Worm (Caenorhabditis elegans) whole organism, midembryonic: ENCODE measurements around the gene eng-1.
A peak's percentile ranks its signal among the peaks of the same experiment; 100 is the strongest.

Experiments
- T22C8.4 ChIP-seq: fragments of 200-800 bp; sonication (Bioruptor generic); IDR thresholded peaks from 2 replicates; pipeline ENCODE4 v1.3.6; 2022; ENCODE audit warnings: missing genetic modification characterization, missing compliant biosample characterization
- cog-1 ChIP-seq: sonication (generic microtip); optimal IDR thresholded peaks from 2 replicates; lab custom pipeline; 2016; ENCODE audit warnings: missing genetic modification characterization, missing compliant biosample characterization
- flt-1 ChIP-seq: fragments of 200-800 bp; sonication (Bioruptor generic); IDR thresholded peaks from 2 replicates; pipeline ENCODE4 v1.3.6; 2022; ENCODE audit warnings: missing genetic modification characterization, missing compliant biosample characterization
- klf-2 ChIP-seq: fragments of 200-800 bp; sonication (Bioruptor generic); conservative IDR thresholded peaks from 2 replicates; pipeline ENCODE4 v1.3.6; 2022; ENCODE audit warnings: missing genetic modification reagents, missing genetic modification characterization, missing compliant biosample characterization
- med-1 ChIP-seq: sonication (generic microtip); optimal IDR thresholded peaks from 2 replicates; lab custom pipeline; 2017; ENCODE audit warnings: missing genetic modification characterization, mild to moderate bottlenecking, missing compliant biosample characterization, antibody characterized with exemption, missing genetic modification reagents; ENCODE audit not compliant: insufficient read depth
- ref-1 ChIP-seq: fragments of 200-800 bp; sonication (Bioruptor generic); conservative IDR thresholded peaks from 2 replicates; pipeline ENCODE4 v1.3.6; 2022; ENCODE audit warnings: missing genetic modification reagents, missing genetic modification characterization, missing compliant biosample characterization
- tab-1 ChIP-seq: fragments of 200-800 bp; sonication (Bioruptor generic); IDR thresholded peaks from 2 replicates; pipeline ENCODE4 v1.3.6; 2022; ENCODE audit warnings: missing genetic modification characterization, missing compliant biosample characterization
- ztf-23 ChIP-seq: fragments of 200-800 bp; sonication (Bioruptor generic); IDR thresholded peaks from 2 replicates; pipeline ENCODE4 v1.3.6; 2022; ENCODE audit warnings: missing genetic modification reagents, missing genetic modification characterization, missing compliant biosample characterization
- ztf-29 ChIP-seq: fragments of 200-800 bp; sonication (Bioruptor generic); IDR thresholded peaks from 2 replicates; pipeline ENCODE4 v1.3.6; 2022; ENCODE audit warnings: missing genetic modification reagents, missing genetic modification characterization, missing compliant biosample characterization

The eng-1 gene

DNA sequence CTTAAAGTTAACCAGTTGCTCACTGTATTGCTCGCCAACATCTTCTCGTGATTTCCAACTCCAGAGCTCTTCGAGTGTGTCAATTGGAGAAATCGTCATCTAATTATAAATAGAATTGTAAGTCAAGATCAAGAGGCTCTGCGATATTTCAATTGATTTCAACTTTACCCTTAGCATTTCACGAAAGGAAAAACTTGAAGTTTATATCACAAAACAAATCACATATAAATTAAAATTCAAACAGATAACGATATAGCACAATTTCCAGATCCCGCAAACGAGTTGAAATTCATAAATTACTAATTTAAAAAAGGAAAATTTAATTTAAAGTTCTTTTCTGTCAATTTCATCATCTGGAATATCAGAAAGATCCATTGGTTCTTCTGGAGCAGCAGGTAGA is at the start of gene eng-1:
Gene eng-1 (minus strand): TSS at position 101 of the 400 bp plus-strand sequence.
- TF ChIP-seq ztf-23 (no peak), ref-1 (GFP tag; lab: Robert Waterston, UW) (no peak), cog-1 (no peak), tab-1 (GFP tag; lab: Robert Waterston, UW) (no peak), T22C8.4 (GFP tag; lab: Robert Waterston, UW) (no peak), med-1 (no peak), klf-2 (GFP tag; lab: Robert Waterston, UW) (no peak), flt-1 (GFP tag; lab: Robert Waterston, UW) (no peak)

DNA sequence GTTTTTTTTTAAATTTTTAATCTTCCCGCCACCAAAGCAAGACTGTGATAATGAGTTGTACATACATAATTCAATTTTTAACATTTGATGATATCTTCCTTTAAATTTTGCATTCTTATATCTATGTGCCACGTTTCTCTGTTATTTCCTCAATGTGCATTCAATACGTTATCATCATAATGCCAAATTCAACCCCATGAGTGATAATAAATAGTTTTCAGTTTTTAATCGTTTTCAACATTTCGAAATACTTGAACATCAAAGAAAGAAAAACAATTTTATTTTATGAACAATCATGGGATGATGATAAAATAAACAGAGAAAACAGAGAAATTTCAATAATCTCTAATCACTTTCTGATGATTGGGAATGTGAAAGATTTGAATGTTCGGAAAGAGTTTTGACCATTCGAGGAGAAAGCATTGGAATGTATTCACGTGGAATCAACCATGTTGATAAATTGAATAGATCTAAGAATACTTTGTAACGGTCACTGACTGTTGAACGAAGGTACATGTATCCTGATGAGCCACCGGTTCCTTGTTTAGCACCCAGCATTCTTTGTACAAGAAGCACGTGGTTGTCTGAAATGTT is 49.2 kb upstream of the eng-1 start:
- TF ChIP-seq klf-2 (GFP tag; lab: Robert Waterston, UW): no peak
- no peak for TF ChIP-seq ztf-23
- no peak for TF ChIP-seq flt-1 (GFP tag; lab: Robert Waterston, UW)
- TF ChIP-seq cog-1: no peak
- no peak for TF ChIP-seq ztf-29
- no peak for TF ChIP-seq med-1
- TF ChIP-seq ref-1 (GFP tag; lab: Robert Waterston, UW): no peak
- TF ChIP-seq tab-1 (GFP tag; lab: Robert Waterston, UW): no peak
- no peak for TF ChIP-seq T22C8.4 (GFP tag; lab: Robert Waterston, UW)

- no peak for TF ChIP-seq tab-1 (GFP tag; lab: Robert Waterston, UW)
- TF ChIP-seq T22C8.4 (GFP tag; lab: Robert Waterston, UW): no peak
- TF ChIP-seq ztf-23: no peak
- TF ChIP-seq klf-2 (GFP tag; lab: Robert Waterston, UW): no peak
- no peak for TF ChIP-seq ref-1 (GFP tag; lab: Robert Waterston, UW)
- TF ChIP-seq med-1: no peak
- TF ChIP-seq ztf-29: no peak
- TF ChIP-seq cog-1: no peak
- TF ChIP-seq flt-1 (GFP tag; lab: Robert Waterston, UW): no peak
Observed at ce11 chrIII:5915926-5916325, 47.6 kb upstream of the eng-1 start.

- TF ChIP-seq klf-2 (GFP tag; lab: Robert Waterston, UW) (no peak), T22C8.4 (GFP tag; lab: Robert Waterston, UW) (no peak), ztf-29 (no peak), cog-1 (no peak), tab-1 (GFP tag; lab: Robert Waterston, UW) (no peak), flt-1 (GFP tag; lab: Robert Waterston, UW) (no peak), ref-1 (GFP tag; lab: Robert Waterston, UW) (no peak), med-1 (no peak), ztf-23 (no peak)
Observed at ce11 chrIII:5914717-5915116, 46.4 kb upstream of the eng-1 start.

ce11 chrIII:5908408-5908807 is 40.1 kb upstream of the eng-1 start, which contains the start of gene C28H8.3:
C28H8.3 (plus strand) TSS chrIII:5908700.
- no peak for TF ChIP-seq med-1
- no peak for TF ChIP-seq ref-1 (GFP tag; lab: Robert Waterston, UW)
- no peak for TF ChIP-seq ztf-23
- no peak for TF ChIP-seq T22C8.4 (GFP tag; lab: Robert Waterston, UW)
- TF ChIP-seq klf-2 (GFP tag; lab: Robert Waterston, UW): no peak
- no peak for TF ChIP-seq flt-1 (GFP tag; lab: Robert Waterston, UW)
- TF ChIP-seq ztf-29: no peak
- TF ChIP-seq cog-1: no peak
- no peak for TF ChIP-seq tab-1 (GFP tag; lab: Robert Waterston, UW)

DNA sequence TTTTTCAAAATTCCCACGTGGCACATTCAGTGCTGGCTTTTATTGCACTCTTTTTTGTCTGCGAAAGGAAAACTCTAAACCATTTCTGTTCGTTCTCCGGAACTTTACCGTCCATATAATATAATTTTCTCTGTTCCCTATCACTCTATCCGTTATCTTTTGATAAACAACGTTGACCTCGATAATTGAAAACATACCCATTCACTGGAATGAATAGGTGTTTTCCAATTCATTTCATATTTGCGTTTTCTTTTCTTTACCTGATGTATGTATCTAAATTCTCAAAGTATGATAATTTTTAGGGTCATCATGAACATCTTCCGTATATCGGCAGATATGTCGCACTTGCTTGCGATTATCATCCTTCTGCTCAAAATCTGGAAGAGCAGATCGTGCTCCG is 38.4 kb upstream of the eng-1 start, which contains the start of gene erd-2.2:
Gene erd-2.2 (plus strand): TSS at position 301 of the 400 bp plus-strand sequence.
- TF ChIP-seq ref-1 (GFP tag; lab: Robert Waterston, UW): no peak
- TF ChIP-seq tab-1 (GFP tag; lab: Robert Waterston, UW): no peak
- no peak for TF ChIP-seq med-1
- TF ChIP-seq ztf-23: no peak
- TF ChIP-seq ztf-29: no peak
- no peak for TF ChIP-seq flt-1 (GFP tag; lab: Robert Waterston, UW)
- TF ChIP-seq klf-2 (GFP tag; lab: Robert Waterston, UW): no peak
- no peak for TF ChIP-seq cog-1
- TF ChIP-seq T22C8.4 (GFP tag; lab: Robert Waterston, UW): no peak

DNA sequence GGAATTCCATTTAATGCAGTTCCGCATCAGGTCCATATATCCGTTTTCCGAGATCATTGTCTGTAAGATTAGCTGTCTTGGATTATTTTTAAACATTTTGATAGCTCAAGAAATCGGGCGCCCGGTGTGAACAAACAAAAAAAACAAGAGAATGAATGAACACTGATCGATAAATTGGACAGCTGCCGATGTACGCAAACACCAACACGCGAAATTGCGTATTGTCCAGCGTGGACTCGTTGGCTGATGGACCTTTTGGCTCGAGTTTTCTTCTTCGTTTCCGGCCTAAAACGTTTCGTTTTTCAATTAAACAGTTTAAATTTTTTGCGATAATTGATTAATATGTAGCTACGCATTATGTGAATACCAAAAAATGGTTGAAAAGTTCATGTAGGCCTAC is 37.8 kb upstream of the eng-1 start, which contains the start of gene dpff-1:
Gene dpff-1 (minus strand): TSS at position 288 of the 400 bp plus-strand sequence.
- peak; percentile 80 for TF ChIP-seq T22C8.4 (GFP tag; lab: Robert Waterston, UW)
- no peak for TF ChIP-seq flt-1 (GFP tag; lab: Robert Waterston, UW)

ce11 chrIII:5902558-5902957 is 34.3 kb upstream of the eng-1 start:
- TF ChIP-seq ztf-29 (no peak), flt-1 (GFP tag; lab: Robert Waterston, UW) (no peak), cog-1 (no peak), tab-1 (GFP tag; lab: Robert Waterston, UW) (no peak), med-1 (no peak), T22C8.4 (GFP tag; lab: Robert Waterston, UW) (no peak), ref-1 (GFP tag; lab: Robert Waterston, UW) (no peak), ztf-23 (no peak)

- TF ChIP-seq tab-1 (GFP tag; lab: Robert Waterston, UW): no peak
- TF ChIP-seq cog-1: no peak
- no peak for TF ChIP-seq klf-2 (GFP tag; lab: Robert Waterston, UW)
- no peak for TF ChIP-seq ztf-29
- TF ChIP-seq ztf-23: no peak
- no peak for TF ChIP-seq flt-1 (GFP tag; lab: Robert Waterston, UW)
- TF ChIP-seq med-1: no peak
Observed at ce11 chrIII:5900709-5901108, 32.4 kb upstream of the eng-1 start.

DNA sequence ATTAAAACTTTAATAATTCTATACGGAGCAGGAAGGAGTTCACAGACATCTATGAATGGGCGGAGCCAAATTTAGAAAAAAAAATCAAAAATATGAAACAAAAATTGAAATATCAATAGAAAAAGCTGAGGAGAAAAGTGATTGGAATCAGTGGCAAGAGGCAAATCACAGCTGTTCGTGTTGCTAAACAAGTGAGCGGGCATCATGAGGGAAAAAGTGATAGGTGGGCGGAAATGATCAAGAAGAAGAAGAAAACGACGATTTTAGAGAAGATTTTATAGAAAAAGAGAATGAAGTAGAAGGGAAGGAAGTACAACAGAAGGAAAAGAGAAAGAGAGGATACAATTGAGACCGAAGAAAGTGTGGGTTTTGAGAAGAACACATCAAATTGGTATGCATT is 30.3 kb upstream of the eng-1 start:
- no peak for TF ChIP-seq flt-1 (GFP tag; lab: Robert Waterston, UW)

DNA sequence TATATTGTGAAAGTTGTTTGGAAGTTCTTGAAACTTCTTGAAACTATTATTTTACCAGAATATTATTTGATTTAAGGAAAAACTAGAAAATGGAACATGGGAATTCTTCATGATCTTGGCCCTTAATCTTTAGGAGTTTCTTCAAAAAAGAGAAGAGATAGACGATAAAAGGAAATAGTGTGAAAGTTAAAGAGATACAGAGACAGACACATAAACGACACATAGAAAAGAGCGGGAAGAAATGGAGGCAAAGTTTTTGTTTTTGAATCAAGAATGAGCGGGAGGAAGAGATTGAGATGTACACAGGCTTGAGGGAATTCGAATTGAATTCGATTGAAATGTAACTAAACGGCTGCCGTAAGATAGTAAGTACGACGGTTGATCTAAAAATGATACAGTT is 29.2 kb upstream of the eng-1 start:
- TF ChIP-seq klf-2 (GFP tag; lab: Robert Waterston, UW): no peak
- TF ChIP-seq ztf-23: no peak
- TF ChIP-seq ztf-29: no peak
- TF ChIP-seq ref-1 (GFP tag; lab: Robert Waterston, UW): no peak
- TF ChIP-seq T22C8.4 (GFP tag; lab: Robert Waterston, UW): no peak
- TF ChIP-seq flt-1 (GFP tag; lab: Robert Waterston, UW): no peak
- TF ChIP-seq med-1: no peak
- TF ChIP-seq cog-1: no peak
- TF ChIP-seq tab-1 (GFP tag; lab: Robert Waterston, UW): no peak
